Worm (Caenorhabditis elegans) whole organism, mixed stage, embryonic: ENCODE results near the gene T25G12.3.

Experiments used
- bed-3 ChIP-seq: fragments of 200-800 bp; sonication (Bioruptor generic); optimal IDR thresholded peaks from 3 replicates; lab custom pipeline; 2018; ENCODE audit warnings: mild to moderate bottlenecking, missing genetic modification characterization, moderate library complexity, missing compliant biosample characterization
- ceh-43 ChIP-seq: fragments of 200-800 bp; sonication (Bioruptor generic); optimal IDR thresholded peaks from 2 replicates; lab custom pipeline; 2018; ENCODE audit warnings: mild to moderate bottlenecking, missing genetic modification characterization, moderate library complexity, missing compliant biosample characterization
- elt-3 ChIP-seq: fragments of 150-350 bp; optimal IDR thresholded peaks from 2 replicates; lab custom pipeline; 2014; ENCODE audit warnings: missing biosample characterization, missing genetic modification characterization
- lin-13 ChIP-seq: fragments of 150-350 bp; optimal IDR thresholded peaks from 2 replicates; lab custom pipeline; 2014; ENCODE audit warnings: missing biosample characterization, missing genetic modification characterization
- nhr-2 ChIP-seq: fragments of 150-350 bp; optimal IDR thresholded peaks from 2 replicates; lab custom pipeline; 2014; ENCODE audit warnings: missing biosample characterization, missing genetic modification characterization
- nhr-237 ChIP-seq: fragments of 150-350 bp; optimal IDR thresholded peaks from 2 replicates; lab custom pipeline; 2014; ENCODE audit warnings: missing biosample characterization, missing genetic modification characterization
- pha-4 ChIP-seq: fragments of 150-350 bp; optimal IDR thresholded peaks from 2 replicates; lab custom pipeline; 2018; ENCODE audit warnings: missing biosample characterization, missing genetic modification reagents, missing genetic modification characterization
- snpc-4 ChIP-seq: fragments of 150-350 bp; optimal IDR thresholded peaks from 2 replicates; lab custom pipeline; 2014; ENCODE audit warnings: missing biosample characterization, missing genetic modification characterization
- unc-120 ChIP-seq: sonication (generic microtip); optimal IDR thresholded peaks from 2 replicates; lab custom pipeline; 2017; ENCODE audit warnings: missing genetic modification characterization, missing compliant biosample characterization; ENCODE audit not compliant: poor library complexity, severe bottlenecking
- unc-62 ChIP-seq: fragments of 150-350 bp; optimal IDR thresholded peaks from 2 replicates; lab custom pipeline; 2014; ENCODE audit warnings: missing biosample characterization, missing genetic modification reagents, missing genetic modification characterization
- ztf-11 ChIP-seq: fragments of 150-350 bp; optimal IDR thresholded peaks from 2 replicates; lab custom pipeline; 2014; ENCODE audit warnings: missing biosample characterization, missing genetic modification characterization

ce11 chrX:17217050-17217813 is 14.2 kb upstream of the T25G12.3 start, which contains the start of gene acdh-7:
- TF ChIP-seq unc-62 (GFP tag; lab: Kevin White, UChicago) (no peak), lin-13 (no peak), nhr-2 (no peak), elt-3 (tag; lab: Kevin White, UChicago) (no peak), snpc-4 (no peak), bed-3 (no peak), nhr-237 (tag; lab: Kevin White, UChicago) (no peak), ceh-43 (GFP tag; lab: Kevin White, UChicago) (no peak), unc-120 (tag; lab: Kevin White, UChicago) (no peak), ztf-11 (no peak), pha-4 (tag; lab: Kevin White, UChicago) (no peak)
